Worm (Caenorhabditis elegans) whole organism, late embryonic: ENCODE results near the gene F53B2.8.
"Not testable (repeated sequence)": the region's sequence is repeated elsewhere in the genome, so short reads cannot be mapped to it uniquely, and the experiment has no call there.

Experiments used
- C38D4.7 ChIP-seq: fragments of 200-800 bp; sonication (Bioruptor generic); optimal IDR thresholded peaks from 2 replicates; lab custom pipeline; 2018; ENCODE audit warnings: mild to moderate bottlenecking, missing genetic modification characterization, moderate library complexity, missing compliant biosample characterization
- ceh-14 ChIP-seq: sonication (generic microtip); optimal IDR thresholded peaks from 2 replicates; lab custom pipeline; 2016; ENCODE audit warnings: missing genotype, missing genetic modification characterization, missing compliant biosample characterization
- ceh-18 ChIP-seq: sonication (generic microtip); optimal IDR thresholded peaks from 2 replicates; lab custom pipeline; 2016; ENCODE audit warnings: missing genetic modification characterization, missing compliant biosample characterization
- ceh-19 ChIP-seq: fragments of 200-800 bp; sonication (Bioruptor generic); optimal IDR thresholded peaks from 2 replicates; lab custom pipeline; 2018; ENCODE audit warnings: mild to moderate bottlenecking, missing genetic modification characterization, missing compliant biosample characterization
- ceh-2 ChIP-seq: sonication (generic microtip); optimal IDR thresholded peaks from 2 replicates; lab custom pipeline; 2016; ENCODE audit warnings: missing genotype, missing genetic modification characterization, missing compliant biosample characterization
- ceh-24 ChIP-seq: sonication (generic microtip); optimal IDR thresholded peaks from 2 replicates; lab custom pipeline; 2016; ENCODE audit warnings: mild to moderate bottlenecking, missing genetic modification characterization, missing compliant biosample characterization
- ceh-30 ChIP-seq: fragments of 150-350 bp; optimal IDR thresholded peaks from 2 replicates; lab custom pipeline; 2014; ENCODE audit warnings: missing biosample characterization, missing genetic modification characterization
- ceh-48 ChIP-seq: sonication (generic microtip); optimal IDR thresholded peaks from 2 replicates; lab custom pipeline; 2016; ENCODE audit warnings: missing genetic modification characterization, inconsistent platforms, missing compliant biosample characterization
- ceh-6 ChIP-seq: fragments of 200-800 bp; sonication (Bioruptor generic); optimal IDR thresholded peaks from 2 replicates; lab custom pipeline; 2018; ENCODE audit warnings: mild to moderate bottlenecking, missing genetic modification characterization, missing compliant biosample characterization
- che-1 ChIP-seq: sonication (generic microtip); optimal IDR thresholded peaks from 2 replicates; lab custom pipeline; 2016; ENCODE audit warnings: mild to moderate bottlenecking, missing genetic modification characterization, missing compliant biosample characterization
- elt-4 ChIP-seq: sonication (generic microtip); optimal IDR thresholded peaks from 2 replicates; lab custom pipeline; 2016; ENCODE audit warnings: missing genetic modification characterization, missing compliant biosample characterization
- eyg-1 ChIP-seq: sonication (generic microtip); optimal IDR thresholded peaks from 2 replicates; lab custom pipeline; 2016; ENCODE audit warnings: missing genotype, missing genetic modification characterization, missing compliant biosample characterization
- fax-1 ChIP-seq: sonication (generic microtip); optimal IDR thresholded peaks from 2 replicates; lab custom pipeline; 2016; ENCODE audit warnings: missing genotype, missing genetic modification characterization, missing compliant biosample characterization
- fkh-10 ChIP-seq: fragments of 150-350 bp; optimal IDR thresholded peaks from 2 replicates; lab custom pipeline; 2014; ENCODE audit warnings: missing biosample characterization, missing genetic modification reagents, missing genetic modification characterization
- fkh-6 ChIP-seq: sonication (generic microtip); optimal IDR thresholded peaks from 2 replicates; lab custom pipeline; 2016; ENCODE audit warnings: missing genetic modification characterization, missing compliant biosample characterization
- gmeb-2 ChIP-seq: sonication (generic microtip); optimal IDR thresholded peaks from 2 replicates; lab custom pipeline; 2016; ENCODE audit warnings: missing genetic modification characterization, inconsistent platforms, missing compliant biosample characterization
- hlh-13 ChIP-seq: fragments of 200-800 bp; sonication (Bioruptor generic); optimal IDR thresholded peaks from 2 replicates; lab custom pipeline; 2018; ENCODE audit warnings: mild to moderate bottlenecking, missing genetic modification characterization, missing compliant biosample characterization
- lim-6 ChIP-seq: sonication (generic microtip); optimal IDR thresholded peaks from 2 replicates; lab custom pipeline; 2016; ENCODE audit warnings: missing genetic modification characterization, missing compliant biosample characterization
- lin-11 ChIP-seq: fragments of 200-800 bp; sonication (Bioruptor generic); optimal IDR thresholded peaks from 2 replicates; lab custom pipeline; 2018; ENCODE audit warnings: mild to moderate bottlenecking, missing genetic modification characterization, missing compliant biosample characterization
- mec-3 ChIP-seq: sonication (generic microtip); optimal IDR thresholded peaks from 2 replicates; lab custom pipeline; 2016; ENCODE audit warnings: borderline replicate concordance, missing genetic modification characterization, missing compliant biosample characterization
- nhr-232 ChIP-seq: sonication (generic microtip); optimal IDR thresholded peaks from 2 replicates; lab custom pipeline; 2016; ENCODE audit warnings: missing genetic modification characterization, missing compliant biosample characterization
- npax-4 ChIP-seq: sonication (generic microtip); optimal IDR thresholded peaks from 2 replicates; lab custom pipeline; 2016; ENCODE audit warnings: missing genetic modification characterization, missing compliant biosample characterization
- pag-3 ChIP-seq: sonication (generic microtip); optimal IDR thresholded peaks from 2 replicates; lab custom pipeline; 2016; ENCODE audit warnings: missing compliant biosample characterization, missing genetic modification characterization, borderline replicate concordance
- pha-4 ChIP-seq: fragments of 150-350 bp; optimal IDR thresholded peaks from 2 replicates; lab custom pipeline; 2018; ENCODE audit warnings: missing biosample characterization, missing genetic modification reagents, missing genetic modification characterization
- pqm-1 ChIP-seq: sonication (generic microtip); optimal IDR thresholded peaks from 2 replicates; lab custom pipeline; 2016; ENCODE audit warnings: missing genetic modification characterization, missing compliant biosample characterization
- pros-1 ChIP-seq: fragments of 150-350 bp; optimal IDR thresholded peaks from 2 replicates; lab custom pipeline; 2014; ENCODE audit warnings: missing biosample characterization, missing genetic modification reagents, missing genetic modification characterization
- sox-2 ChIP-seq: fragments of 200-800 bp; sonication (Bioruptor generic); IDR thresholded peaks from 2 replicates; pipeline ENCODE4 v1.3.6; 2022; ENCODE audit warnings: missing genetic modification reagents, missing genetic modification characterization, missing compliant biosample characterization
- sox-4 ChIP-seq: sonication (generic microtip); optimal IDR thresholded peaks from 2 replicates; lab custom pipeline; 2017; ENCODE audit warnings: mild to moderate bottlenecking, missing genetic modification characterization, inconsistent platforms, missing compliant biosample characterization
- syd-9 ChIP-seq: sonication (generic microtip); optimal IDR thresholded peaks from 2 replicates; lab custom pipeline; 2016; ENCODE audit warnings: mild to moderate bottlenecking, missing genetic modification characterization, moderate library complexity, missing compliant biosample characterization
- tbx-7 ChIP-seq: sonication (generic microtip); optimal IDR thresholded peaks from 2 replicates; lab custom pipeline; 2016; ENCODE audit warnings: missing genotype, missing genetic modification characterization, missing compliant biosample characterization
- unc-42 ChIP-seq: sonication (generic microtip); optimal IDR thresholded peaks from 2 replicates; lab custom pipeline; 2016; ENCODE audit warnings: missing genotype, missing genetic modification characterization, missing compliant biosample characterization

Gene F53B2.8

ce11 chrIV:12498238-12498637 lies 29.0 kb downstream of the F53B2.8 start, which contains the start of gene sru-19:
sru-19 (plus strand) TSS chrIV:12498538.
- TF ChIP-seq che-1 (tag; lab: Kevin White, UChicago) (no peak), ceh-48 (tag; lab: Kevin White, UChicago) (no peak), tbx-7 (no peak)

ce11 chrIV:12495196-12495595 lies 32.0 kb downstream of the F53B2.8 start, which contains the start of gene sru-20:
sru-20 (plus strand) TSS chrIV:12495496.
- TF ChIP-seq hlh-13 = no peak

ce11 chrIV:12490491-12490890 lies 36.7 kb downstream of the F53B2.8 start, which contains the start of gene him-6:
him-6 (plus strand) TSS chrIV:12490791.
- no peak for TF ChIP-seq lim-6 (tag; lab: Kevin White, UChicago)
- no peak for TF ChIP-seq ceh-24 (tag; lab: Kevin White, UChicago)
- TF ChIP-seq ceh-6 (GFP tag; lab: Kevin White, UChicago) = no peak
- TF ChIP-seq lin-11 (tag; lab: Kevin White, UChicago) = no peak
- TF ChIP-seq npax-4 (tag; lab: Kevin White, UChicago) = no peak
- no peak for TF ChIP-seq C38D4.7 (GFP tag; lab: Kevin White, UChicago)
- no peak for TF ChIP-seq fkh-10
- no peak for TF ChIP-seq hlh-13
- no peak for TF ChIP-seq ceh-18
- TF ChIP-seq ceh-14 (tag; lab: Kevin White, UChicago) = no peak
- no peak for TF ChIP-seq nhr-232 (tag; lab: Kevin White, UChicago)
- TF ChIP-seq pag-3 (tag; lab: Kevin White, UChicago) = no peak
- TF ChIP-seq elt-4 (tag; lab: Kevin White, UChicago) = no peak
- no peak for TF ChIP-seq sox-2 (GFP tag; lab: Robert Waterston, UW)
- no peak for TF ChIP-seq ceh-2 (tag; lab: Kevin White, UChicago)
- no peak for TF ChIP-seq syd-9
- TF ChIP-seq ceh-19 (GFP tag; lab: Kevin White, UChicago) = no peak
- TF ChIP-seq eyg-1 (tag; lab: Kevin White, UChicago) = no peak
- TF ChIP-seq fax-1 (tag; lab: Kevin White, UChicago) = no peak

ce11 chrIV:12487194-12487593 lies 40.0 kb downstream of the F53B2.8 start, which contains the start of gene sru-26:
sru-26 (plus strand) TSS chrIV:12487494.
- TF ChIP-seq nhr-232 (tag; lab: Kevin White, UChicago) = no peak
- no peak for TF ChIP-seq hlh-13
- TF ChIP-seq unc-42 = no peak
- TF ChIP-seq ceh-48 (tag; lab: Kevin White, UChicago) = no peak
- no peak for TF ChIP-seq pqm-1 (tag; lab: Kevin White, UChicago)
- TF ChIP-seq syd-9 = no peak
- TF ChIP-seq fkh-6 (tag; lab: Kevin White, UChicago) = no peak

- not testable (repeated sequence) for TF ChIP-seq pros-1 (tag; lab: Kevin White, UChicago); pha-4; mec-3 (tag; lab: Kevin White, UChicago)
Observed at ce11 chrIV:12484479-12484878, 42.7 kb downstream of the F53B2.8 start, which contains the start of gene T04A11.4. T04A11.4 (minus strand) TSS chrIV:12484579.

ce11 chrIV:12478711-12479110 lies 48.5 kb downstream of the F53B2.8 start, which contains the start of gene igdb-1:
igdb-1 (plus strand) TSS chrIV:12479011.
- TF ChIP-seq sox-4 (tag; lab: Kevin White, UChicago); gmeb-2; ceh-30 (tag; lab: Kevin White, UChicago): not testable (repeated sequence)
